Worm (Caenorhabditis elegans) whole organism, mixed stage, embryonic: ENCODE results near the gene B0034.2.

Experiments
- M03D4.4 ChIP-seq: sonication (generic microtip); optimal IDR thresholded peaks from 2 replicates; lab custom pipeline; 2017; ENCODE audit warnings: mild to moderate bottlenecking, missing genetic modification characterization, missing compliant biosample characterization
- bed-3 ChIP-seq: fragments of 200-800 bp; sonication (Bioruptor generic); optimal IDR thresholded peaks from 3 replicates; lab custom pipeline; 2018; ENCODE audit warnings: mild to moderate bottlenecking, missing genetic modification characterization, moderate library complexity, missing compliant biosample characterization
- blmp-1 ChIP-seq: fragments of 150-350 bp; optimal IDR thresholded peaks from 2 replicates; lab custom pipeline; 2014; ENCODE audit warnings: missing biosample characterization, missing genetic modification characterization
- ceh-43 ChIP-seq: fragments of 200-800 bp; sonication (Bioruptor generic); optimal IDR thresholded peaks from 2 replicates; lab custom pipeline; 2018; ENCODE audit warnings: mild to moderate bottlenecking, missing genetic modification characterization, moderate library complexity, missing compliant biosample characterization
- ceh-83 ChIP-seq: fragments of 200-800 bp; sonication (Bioruptor generic); optimal IDR thresholded peaks from 2 replicates; lab custom pipeline; 2018; ENCODE audit warnings: mild to moderate bottlenecking, missing genetic modification characterization, missing compliant biosample characterization
- ces-1 ChIP-seq: fragments of 150-350 bp; optimal IDR thresholded peaks from 2 replicates; lab custom pipeline; 2014; ENCODE audit warnings: missing biosample characterization, missing genetic modification reagents, missing genetic modification characterization
- drap-1 ChIP-seq: fragments of 200-800 bp; sonication (Bioruptor generic); optimal IDR thresholded peaks from 3 replicates; lab custom pipeline; 2018; ENCODE audit warnings: mild to moderate bottlenecking, missing genetic modification characterization, missing compliant biosample characterization
- elt-1 ChIP-seq: sonication (generic microtip); optimal IDR thresholded peaks from 2 replicates; lab custom pipeline; 2017; ENCODE audit warnings: missing genetic modification characterization, mild to moderate bottlenecking, missing compliant biosample characterization, antibody characterized with exemption, moderate library complexity, borderline replicate concordance; ENCODE audit not compliant: insufficient read depth
- ham-2 ChIP-seq: fragments of 200-800 bp; sonication (Bioruptor generic); optimal IDR thresholded peaks from 2 replicates; lab custom pipeline; 2018; ENCODE audit warnings: mild to moderate bottlenecking, missing genetic modification characterization, missing compliant biosample characterization
- hlh-1 ChIP-seq: fragments of 150-350 bp; optimal IDR thresholded peaks from 2 replicates; lab custom pipeline; 2014; ENCODE audit warnings: missing biosample characterization, missing genetic modification reagents, missing genetic modification characterization
- lin-13 ChIP-seq: fragments of 150-350 bp; optimal IDR thresholded peaks from 2 replicates; lab custom pipeline; 2014; ENCODE audit warnings: missing biosample characterization, missing genetic modification characterization
- lin-32 ChIP-seq: fragments of 200-800 bp; sonication (Bioruptor generic); optimal IDR thresholded peaks from 2 replicates; lab custom pipeline; 2018; ENCODE audit warnings: mild to moderate bottlenecking, missing genetic modification characterization, missing compliant biosample characterization
- mab-5 ChIP-seq: fragments of 150-350 bp; optimal IDR thresholded peaks from 2 replicates; lab custom pipeline; 2014; ENCODE audit warnings: missing biosample characterization, missing genetic modification characterization
- mep-1 ChIP-seq: fragments of 150-350 bp; optimal IDR thresholded peaks from 2 replicates; lab custom pipeline; 2017; ENCODE audit warnings: missing biosample characterization, missing genetic modification reagents, missing genetic modification characterization, inconsistent platforms
- mls-2 ChIP-seq: sonication (generic microtip); optimal IDR thresholded peaks from 2 replicates; lab custom pipeline; 2016; ENCODE audit warnings: mild to moderate bottlenecking, missing genetic modification characterization, moderate library complexity, missing compliant biosample characterization
- nhr-12 ChIP-seq: fragments of 150-350 bp; optimal IDR thresholded peaks from 2 replicates; lab custom pipeline; 2014; ENCODE audit warnings: missing biosample characterization, missing genetic modification characterization
- nhr-2 ChIP-seq: fragments of 150-350 bp; optimal IDR thresholded peaks from 2 replicates; lab custom pipeline; 2014; ENCODE audit warnings: missing biosample characterization, missing genetic modification characterization
- nhr-237 ChIP-seq: fragments of 150-350 bp; optimal IDR thresholded peaks from 2 replicates; lab custom pipeline; 2014; ENCODE audit warnings: missing biosample characterization, missing genetic modification characterization
- nhr-28 ChIP-seq: fragments of 150-350 bp; optimal IDR thresholded peaks from 2 replicates; lab custom pipeline; 2014; ENCODE audit warnings: missing biosample characterization, missing genetic modification characterization
- nhr-76 ChIP-seq: sonication (generic microtip); optimal IDR thresholded peaks from 2 replicates; lab custom pipeline; 2017; ENCODE audit warnings: missing biosample characterization, missing genetic modification characterization
- pha-4 ChIP-seq: fragments of 150-350 bp; optimal IDR thresholded peaks from 2 replicates; lab custom pipeline; 2018; ENCODE audit warnings: missing biosample characterization, missing genetic modification reagents, missing genetic modification characterization
- sem-2 ChIP-seq: fragments of 200-800 bp; sonication (Bioruptor generic); optimal IDR thresholded peaks from 2 replicates; lab custom pipeline; 2018; ENCODE audit warnings: mild to moderate bottlenecking, missing genetic modification characterization, missing compliant biosample characterization
- snpc-4 ChIP-seq: fragments of 150-350 bp; optimal IDR thresholded peaks from 2 replicates; lab custom pipeline; 2014; ENCODE audit warnings: missing biosample characterization, missing genetic modification characterization
- sptf-1 ChIP-seq: sonication (generic microtip); optimal IDR thresholded peaks from 2 replicates; lab custom pipeline; 2017; ENCODE audit warnings: mild to moderate bottlenecking, missing genetic modification characterization, moderate library complexity, missing compliant biosample characterization
- tbx-8 ChIP-seq: fragments of 200-800 bp; sonication (Bioruptor generic); optimal IDR thresholded peaks from 2 replicates; lab custom pipeline; 2018; ENCODE audit warnings: mild to moderate bottlenecking, missing genetic modification characterization, moderate library complexity, missing compliant biosample characterization
- unc-39 ChIP-seq: fragments of 150-350 bp; optimal IDR thresholded peaks from 2 replicates; lab custom pipeline; 2014; ENCODE audit warnings: missing biosample characterization, missing genetic modification characterization
- unc-62 ChIP-seq: fragments of 150-350 bp; optimal IDR thresholded peaks from 2 replicates; lab custom pipeline; 2014; ENCODE audit warnings: missing biosample characterization, missing genetic modification reagents, missing genetic modification characterization
- zip-8 ChIP-seq: fragments of 150-350 bp; optimal IDR thresholded peaks from 2 replicates; lab custom pipeline; 2014; ENCODE audit warnings: missing biosample characterization, missing genetic modification characterization
- ztf-11 ChIP-seq: fragments of 150-350 bp; optimal IDR thresholded peaks from 2 replicates; lab custom pipeline; 2014; ENCODE audit warnings: missing biosample characterization, missing genetic modification characterization

B0034.2 gene

ce11 chrII:5951745-5952144 is 7.6 kb upstream of the B0034.2 start:
- no peak for TF ChIP-seq sem-2 (GFP tag; lab: Kevin White, UChicago)
- no peak for TF ChIP-seq hlh-1 (tag; lab: Kevin White, UChicago)
- no peak for TF ChIP-seq zip-8
- no peak for TF ChIP-seq ztf-11

DNA sequence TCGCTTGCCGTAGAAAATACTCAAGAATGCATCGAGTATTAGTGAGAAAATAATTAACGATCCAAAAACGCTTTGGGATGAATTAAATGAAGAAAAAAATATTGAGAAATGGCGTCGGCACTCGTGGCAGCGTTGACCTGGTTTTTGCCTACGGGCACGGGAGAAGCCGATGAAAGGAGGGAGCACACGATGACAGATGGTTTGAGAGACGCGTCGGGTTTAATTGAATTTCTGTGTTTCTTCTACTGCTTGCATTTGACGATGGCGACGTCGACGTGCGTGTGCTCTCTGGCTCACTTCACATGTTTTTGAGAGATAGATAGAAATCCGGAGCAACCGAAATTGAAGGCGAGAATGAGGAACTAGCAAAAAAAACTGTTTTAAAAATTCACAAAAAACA is 6.5 kb upstream of the B0034.2 start:
- TF ChIP-seq ces-1: peak; percentile 79
- TF ChIP-seq nhr-237 (tag; lab: Kevin White, UChicago): no peak

- no peak for TF ChIP-seq blmp-1 (tag; lab: Kevin White, UChicago)
- no peak for TF ChIP-seq mls-2
- no peak for TF ChIP-seq lin-32 (GFP tag; lab: Kevin White, UChicago)
- TF ChIP-seq nhr-28: no peak
- TF ChIP-seq ham-2: no peak
- no peak for TF ChIP-seq mab-5 (tag; lab: Kevin White, UChicago)
- TF ChIP-seq M03D4.4 (tag; lab: Kevin White, UChicago): no peak
- no peak for TF ChIP-seq unc-62 (GFP tag; lab: Kevin White, UChicago)
- no peak for TF ChIP-seq ztf-11
- no peak for TF ChIP-seq tbx-8 (GFP tag; lab: Kevin White, UChicago)
- no peak for TF ChIP-seq sptf-1 (tag; lab: Kevin White, UChicago)
- no peak for TF ChIP-seq unc-39 (tag; lab: Kevin White, UChicago)
- TF ChIP-seq drap-1 (GFP tag; lab: Kevin White, UChicago): no peak
- no peak for TF ChIP-seq ceh-83 (GFP tag; lab: Kevin White, UChicago)
- TF ChIP-seq nhr-237 (tag; lab: Kevin White, UChicago): no peak
- TF ChIP-seq elt-1 (tag; lab: Kevin White, UChicago): no peak
- no peak for TF ChIP-seq snpc-4 (tag; lab: Kevin White, UChicago)
- TF ChIP-seq sem-2 (GFP tag; lab: Kevin White, UChicago): no peak
Observed at ce11 chrII:5948681-5949080, 4.5 kb upstream of the B0034.2 start.

- no peak for TF ChIP-seq M03D4.4 (tag; lab: Kevin White, UChicago)
- no peak for TF ChIP-seq lin-13
- TF ChIP-seq mep-1: no peak
- TF ChIP-seq ceh-83 (GFP tag; lab: Kevin White, UChicago): no peak
- no peak for TF ChIP-seq hlh-1 (tag; lab: Kevin White, UChicago)
- no peak for TF ChIP-seq lin-32 (GFP tag; lab: Kevin White, UChicago)
- no peak for TF ChIP-seq ceh-43
- no peak for TF ChIP-seq nhr-76 (tag; lab: Kevin White, UChicago)
- no peak for TF ChIP-seq sem-2 (GFP tag; lab: Kevin White, UChicago)
- no peak for TF ChIP-seq nhr-237 (tag; lab: Kevin White, UChicago)
- no peak for TF ChIP-seq ham-2
- TF ChIP-seq snpc-4 (tag; lab: Kevin White, UChicago): no peak
- no peak for TF ChIP-seq bed-3 (GFP tag; lab: Kevin White, UChicago)
- TF ChIP-seq mab-5 (tag; lab: Kevin White, UChicago): no peak
Observed at ce11 chrII:5946438-5946837, 2.3 kb upstream of the B0034.2 start.

ce11 chrII:5945818-5946217 is 1.6 kb upstream of the B0034.2 start:
- TF ChIP-seq zip-8 (no peak), lin-13 (no peak), ceh-83 (GFP tag; lab: Kevin White, UChicago) (no peak), mls-2 (no peak), nhr-12 (tag; lab: Kevin White, UChicago) (no peak), bed-3 (GFP tag; lab: Kevin White, UChicago) (no peak)

ce11 chrII:5942593-5942992 is 1.6 kb downstream of the B0034.2 start, which contains the start of gene F28B12.1:
Gene F28B12.1, plus strand, starts transcription at chrII:5942927.
- no peak for TF ChIP-seq nhr-2 (tag; lab: Kevin White, UChicago)
- no peak for TF ChIP-seq hlh-1 (tag; lab: Kevin White, UChicago)
- TF ChIP-seq bed-3 (GFP tag; lab: Kevin White, UChicago): no peak
- TF ChIP-seq pha-4 (tag; lab: Kevin White, UChicago): no peak
- TF ChIP-seq mep-1: no peak
- no peak for TF ChIP-seq nhr-28
- no peak for TF ChIP-seq M03D4.4 (tag; lab: Kevin White, UChicago)
- TF ChIP-seq blmp-1 (tag; lab: Kevin White, UChicago): no peak
- no peak for TF ChIP-seq lin-32 (GFP tag; lab: Kevin White, UChicago)
- TF ChIP-seq, all 35 proteins: peak for 0
